Fruit fly (Drosophila melanogaster) whole organism, embryonic: ENCODE data around the gene CG32625.

Source experiments
- Atf6 ChIP-seq: fragments of 200-800 bp; sonication (Bioruptor generic); IDR thresholded peaks from 2 replicates; pipeline ENCODE4 v1.3.6; 2022; ENCODE audit warnings: missing biosample characterization, missing genetic modification characterization
- B-H1 ChIP-seq: fragments of 200-800 bp; sonication (Bioruptor generic); IDR thresholded peaks from 3 replicates; pipeline ENCODE4 v1.3.6; 2022; ENCODE audit warnings: missing biosample characterization, missing genetic modification characterization
- CG10543 ChIP-seq: fragments of 200-800 bp; sonication (Bioruptor generic); optimal IDR thresholded peaks from 3 replicates; lab custom pipeline; 2017; ENCODE audit warnings: missing biosample characterization, mild to moderate bottlenecking, missing genetic modification characterization, moderate library complexity
- CG12744 ChIP-seq: fragments of 200-800 bp; sonication (Bioruptor generic); optimal IDR thresholded peaks from 2 replicates; lab custom pipeline; 2016; ENCODE audit warnings: missing biosample characterization, missing genetic modification characterization
- CG14667 ChIP-seq: fragments of 200-800 bp; sonication (Bioruptor generic); IDR thresholded peaks from 2 replicates; pipeline ENCODE4 v1.3.6; 2022; ENCODE audit warnings: missing biosample characterization, missing genetic modification characterization
- CG14860 ChIP-seq: fragments of 200-800 bp; sonication (Bioruptor generic); IDR thresholded peaks from 3 replicates; pipeline ENCODE4 v1.3.6; 2022; ENCODE audit warnings: missing biosample characterization, missing genetic modification characterization; ENCODE audit not compliant: partially characterized antibody
- CG14965 ChIP-seq: fragments of 200-800 bp; sonication (Bioruptor generic); optimal IDR thresholded peaks from 2 replicates; lab custom pipeline; 2016; ENCODE audit warnings: missing biosample characterization, missing genetic modification characterization, borderline replicate concordance
- CG15011 ChIP-seq: fragments of 200-800 bp; sonication (Bioruptor generic); optimal IDR thresholded peaks from 3 replicates; lab custom pipeline; 2018; ENCODE audit warnings: missing biosample characterization, mild to moderate bottlenecking, missing genetic modification characterization
- CG15601 ChIP-seq: fragments of 200-800 bp; sonication (Bioruptor generic); optimal IDR thresholded peaks from 3 replicates; lab custom pipeline; 2019; ENCODE audit warnings: missing biosample characterization, mild to moderate bottlenecking, missing genetic modification characterization, moderate library complexity
- CG15696 ChIP-seq: fragments of 200-800 bp; sonication (Bioruptor generic); optimal IDR thresholded peaks from 2 replicates; lab custom pipeline; 2019; ENCODE audit warnings: missing biosample characterization, mild to moderate bottlenecking, missing genetic modification characterization, moderate library complexity
- CG1603 ChIP-seq: fragments of 200-800 bp; sonication (Bioruptor generic); optimal IDR thresholded peaks from 2 replicates; lab custom pipeline; 2019; ENCODE audit warnings: missing biosample characterization, mild to moderate bottlenecking, missing genetic modification characterization, moderate library complexity
- CG2712 ChIP-seq: fragments of 200-800 bp; optimal IDR thresholded peaks from 3 replicates; lab custom pipeline; 2019; ENCODE audit warnings: missing biosample characterization, mild to moderate bottlenecking, missing genetic modification characterization, moderate library complexity
- CG2889 ChIP-seq: fragments of 200-800 bp; sonication (Bioruptor generic); IDR thresholded peaks from 3 replicates; pipeline ENCODE4 v1.3.6; 2022; ENCODE audit warnings: missing biosample characterization, missing genetic modification characterization
- CG31441 ChIP-seq: fragments of 200-800 bp; sonication (Bioruptor generic); IDR thresholded peaks from 2 replicates; pipeline ENCODE4 v1.3.6; 2022; ENCODE audit warnings: missing biosample characterization, missing genetic modification characterization
- CG4617 ChIP-seq: fragments of 200-800 bp; sonication (Bioruptor generic); optimal IDR thresholded peaks from 3 replicates; lab custom pipeline; 2016; ENCODE audit warnings: missing biosample characterization, missing genetic modification characterization, borderline replicate concordance
- CG6654 ChIP-seq: fragments of 200-800 bp; sonication (Bioruptor generic); optimal IDR thresholded peaks from 2 replicates; lab custom pipeline; 2017; ENCODE audit warnings: missing biosample characterization, mild to moderate bottlenecking, missing genetic modification characterization
- CG7928 ChIP-seq: fragments of 200-800 bp; sonication (Bioruptor generic); optimal IDR thresholded peaks from 2 replicates; lab custom pipeline; 2017; ENCODE audit warnings: missing biosample characterization, mild to moderate bottlenecking, missing genetic modification characterization
- CG8281 ChIP-seq: fragments of 200-800 bp; sonication (Bioruptor generic); optimal IDR thresholded peaks from 2 replicates; lab custom pipeline; 2018; ENCODE audit warnings: missing biosample characterization, mild to moderate bottlenecking, missing genetic modification characterization, moderate library complexity
- CG8478 ChIP-seq: fragments of >200 bp; optimal IDR thresholded peaks from 2 replicates; lab custom pipeline; 2018
- CG9817 ChIP-seq: fragments of 200-800 bp; sonication (Bioruptor generic); optimal IDR thresholded peaks from 2 replicates; lab custom pipeline; 2018; ENCODE audit warnings: missing biosample characterization, mild to moderate bottlenecking, missing genetic modification characterization, moderate library complexity
- CHES-1-like ChIP-seq: fragments of 200-800 bp; sonication (Bioruptor generic); optimal IDR thresholded peaks from 2 replicates; lab custom pipeline; 2016; ENCODE audit warnings: missing biosample characterization, missing genetic modification characterization
- Deaf1 ChIP-seq: fragments of 200-800 bp; optimal IDR thresholded peaks from 3 replicates; lab custom pipeline; 2019; ENCODE audit warnings: missing biosample characterization, mild to moderate bottlenecking, missing genetic modification characterization, moderate library complexity
- Doc3 ChIP-seq: fragments of 200-800 bp; sonication (Bioruptor generic); IDR thresholded peaks from 3 replicates; pipeline ENCODE4 v1.3.6; 2022; ENCODE audit warnings: missing biosample characterization, missing genetic modification characterization; ENCODE audit not compliant: partially characterized antibody
- MESR4 ChIP-seq: fragments of 200-800 bp; sonication (Bioruptor generic); optimal IDR thresholded peaks from 2 replicates; lab custom pipeline; 2018; ENCODE audit warnings: missing biosample characterization, mild to moderate bottlenecking, missing genetic modification characterization, moderate library complexity
- Mad ChIP-seq: fragments of 200-800 bp; sonication (Bioruptor generic); optimal IDR thresholded peaks from 2 replicates; lab custom pipeline; 2016; ENCODE audit warnings: missing biosample characterization, missing genetic modification characterization
- Nf-YC ChIP-seq: fragments of 200-800 bp; optimal IDR thresholded peaks from 3 replicates; lab custom pipeline; 2019; ENCODE audit warnings: missing biosample characterization, mild to moderate bottlenecking, missing genetic modification characterization, moderate library complexity
- Rx ChIP-seq: fragments of 200-800 bp; sonication (Bioruptor generic); IDR thresholded peaks from 2 replicates; pipeline ENCODE4 v1.3.6; 2022; ENCODE audit warnings: missing biosample characterization, missing genetic modification characterization
- Taf1 ChIP-seq: fragments of 200-800 bp; sonication (Bioruptor generic); IDR thresholded peaks from 2 replicates; pipeline ENCODE4 v1.3.6; 2022; ENCODE audit warnings: missing biosample characterization, missing genetic modification characterization
- YL-1 ChIP-seq: fragments of 200-800 bp; sonication (Bioruptor generic); optimal IDR thresholded peaks from 3 replicates; lab custom pipeline; 2017; ENCODE audit warnings: missing biosample characterization, mild to moderate bottlenecking, missing genetic modification characterization
- bowl ChIP-seq: fragments of 200-800 bp; sonication (Bioruptor generic); IDR thresholded peaks from 2 replicates; pipeline ENCODE4 v1.3.6; 2022; ENCODE audit warnings: missing biosample characterization, missing genetic modification characterization
- btn ChIP-seq: fragments of 200-800 bp; sonication (Bioruptor generic); optimal IDR thresholded peaks from 2 replicates; lab custom pipeline; 2016; ENCODE audit warnings: missing biosample characterization, missing genetic modification characterization
- chif ChIP-seq, 2 experiments: fragments of 200-800 bp; sonication (Bioruptor generic); optimal IDR thresholded peaks; 3 replicates each; lab custom pipeline; 2016; ENCODE audit warnings: missing biosample characterization in 2 of 2, missing genetic modification characterization in 2 of 2
- croc ChIP-seq: fragments of 200-800 bp; sonication (Bioruptor generic); conservative IDR thresholded peaks from 3 replicates; pipeline ENCODE4 v1.3.6; 2022; ENCODE audit warnings: missing biosample characterization, missing genetic modification characterization
- crol ChIP-seq: fragments of 200-800 bp; sonication (Bioruptor generic); IDR thresholded peaks from 2 replicates; pipeline ENCODE4 v1.3.6; 2022; ENCODE audit warnings: missing biosample characterization, missing genetic modification characterization
- dan ChIP-seq: fragments of 200-800 bp; sonication (Bioruptor generic); IDR thresholded peaks from 2 replicates; pipeline ENCODE4 v1.3.6; 2022; ENCODE audit warnings: missing biosample characterization, missing genetic modification characterization
- dm ChIP-seq: fragments of 200-800 bp; sonication (Bioruptor generic); optimal IDR thresholded peaks from 3 replicates; lab custom pipeline; 2016; ENCODE audit warnings: missing biosample characterization, missing genetic modification characterization
- ems ChIP-seq: fragments of 200-800 bp; sonication (Bioruptor generic); optimal IDR thresholded peaks from 3 replicates; lab custom pipeline; 2016; ENCODE audit warnings: missing biosample characterization, missing genetic modification characterization
- fru ChIP-seq: fragments of >200 bp; optimal IDR thresholded peaks from 2 replicates; lab custom pipeline; 2017
- gro ChIP-seq: fragments of 200-800 bp; sonication (Bioruptor generic); optimal IDR thresholded peaks from 2 replicates; lab custom pipeline; 2016; ENCODE audit warnings: missing biosample characterization, missing genetic modification characterization
- lmd ChIP-seq: fragments of 200-800 bp; sonication (Bioruptor generic); IDR thresholded peaks from 2 replicates; pipeline ENCODE4 v1.3.6; 2022; ENCODE audit warnings: missing biosample characterization, missing genetic modification characterization
- lola ChIP-seq, 3 experiments: fragments of >200 bp in 2 of 3; fragments of 200-800 bp in 1 of 3; sonication (Bioruptor generic) in 1 of 3; optimal IDR thresholded peaks; 2 replicates each; lab custom pipeline; 2017 to 2019; ENCODE audit warnings: missing biosample characterization in 3 of 3, missing genetic modification characterization in 3 of 3, mild to moderate bottlenecking in 1 of 3, moderate library complexity in 1 of 3
- mld ChIP-seq: fragments of 200-800 bp; sonication (Bioruptor generic); IDR thresholded peaks from 3 replicates; pipeline ENCODE4 v1.3.6; 2022; ENCODE audit warnings: missing biosample characterization, missing genetic modification characterization; ENCODE audit not compliant: partially characterized antibody
- nerfin-1 ChIP-seq: fragments of 200-800 bp; sonication (Bioruptor generic); optimal IDR thresholded peaks from 3 replicates; lab custom pipeline; 2019; ENCODE audit warnings: missing biosample characterization, mild to moderate bottlenecking, missing genetic modification characterization, moderate library complexity
- nom ChIP-seq: fragments of 200-800 bp; sonication (Bioruptor generic); optimal IDR thresholded peaks from 2 replicates; lab custom pipeline; 2017; ENCODE audit warnings: missing biosample characterization, missing genetic modification characterization, mild to moderate bottlenecking, moderate library complexity, missing genetic modification reagents
- p53 ChIP-seq: fragments of 200-800 bp; sonication (Bioruptor generic); optimal IDR thresholded peaks from 2 replicates; lab custom pipeline; 2016; ENCODE audit warnings: missing biosample characterization, missing genetic modification characterization
- ro ChIP-seq: fragments of 200-800 bp; sonication (Bioruptor generic); IDR thresholded peaks from 2 replicates; pipeline ENCODE4 v1.3.6; 2022; ENCODE audit warnings: missing biosample characterization, missing genetic modification characterization
- stc ChIP-seq: fragments of 200-800 bp; sonication (Bioruptor generic); IDR thresholded peaks from 2 replicates; pipeline ENCODE4 v1.3.6; 2022; ENCODE audit warnings: missing biosample characterization, missing genetic modification characterization
- tio ChIP-seq: fragments of 200-800 bp; sonication (Bioruptor generic); optimal IDR thresholded peaks from 2 replicates; lab custom pipeline; 2017; ENCODE audit warnings: missing biosample characterization, missing genetic modification characterization, inconsistent platforms
- ttk ChIP-seq: fragments of 200-800 bp; sonication (Bioruptor generic); IDR thresholded peaks from 2 replicates; pipeline ENCODE4 v2.1.2; 2022; ENCODE audit warnings: missing biosample characterization, missing genetic modification characterization
- vnd ChIP-seq: fragments of 200-800 bp; sonication (Bioruptor generic); IDR thresholded peaks from 3 replicates; pipeline ENCODE4 v1.3.6; 2022; ENCODE audit warnings: missing biosample characterization, missing genetic modification characterization; ENCODE audit not compliant: partially characterized antibody
- wdn ChIP-seq: fragments of 200-800 bp; sonication (Bioruptor generic); IDR thresholded peaks from 2 replicates; pipeline ENCODE4 v1.3.6; 2022; ENCODE audit warnings: missing biosample characterization, missing genetic modification characterization
- wek ChIP-seq: fragments of 200-800 bp; sonication (Bioruptor generic); optimal IDR thresholded peaks from 3 replicates; lab custom pipeline; 2018; ENCODE audit warnings: missing biosample characterization, mild to moderate bottlenecking, missing genetic modification characterization, moderate library complexity

Gene CG32625

dm6 chrX:13755152-13755557 lies 1.5 kb downstream of the CG32625 start, which contains the start of gene Pdcd4 (continued):
- no peak for TF ChIP-seq CG8478 (lab: Kevin White, UChicago)
- no peak for TF ChIP-seq CG15696 (tag; lab: Kevin White, UChicago)
- TF ChIP-seq vnd = no peak
- no peak for TF ChIP-seq stc
- TF ChIP-seq wdn = no peak
- TF ChIP-seq CG6654 (GFP tag; lab: Kevin White, UChicago) = no peak
- TF ChIP-seq B-H1 = no peak
- no peak for TF ChIP-seq mld (GFP tag; lab: Robert Waterston, UW)
- peak; percentile 39 for TF ChIP-seq CG2712 (tag; lab: Kevin White, UChicago)
- no peak for TF ChIP-seq ems (GFP tag; lab: Kevin White, UChicago)
- peak; percentile 26 for TF ChIP-seq CG12744 (GFP tag; lab: Kevin White, UChicago)
- peak; percentile 12 for TF ChIP-seq MESR4 (GFP tag; lab: Kevin White, UChicago)
- no peak for TF ChIP-seq CG8281 (tag; lab: Kevin White, UChicago)
- TF ChIP-seq CG15601 (tag; lab: Kevin White, UChicago) = no peak
- TF ChIP-seq fru (lab: Kevin White, UChicago) = no peak
- TF ChIP-seq Rx (GFP tag; lab: Robert Waterston, UW) = no peak
- TF ChIP-seq Deaf1 (tag; lab: Kevin White, UChicago) = peak; percentile 18
- TF ChIP-seq btn (GFP tag; lab: Kevin White, UChicago) = no peak
- peak; percentile 24 for TF ChIP-seq wek (GFP tag; lab: Kevin White, UChicago)
- no peak for TF ChIP-seq CG14860 (GFP tag; lab: Robert Waterston, UW)
- no peak for TF ChIP-seq dan (GFP tag; lab: Robert Waterston, UW)
- TF ChIP-seq CG14965 (GFP tag; lab: Kevin White, UChicago) = no peak
- no peak for TF ChIP-seq crol (GFP tag; lab: Robert Waterston, UW)
- TF ChIP-seq CG15011 (GFP tag; lab: Kevin White, UChicago) = no peak
- TF ChIP-seq Taf1 (GFP tag; lab: Robert Waterston, UW) = no peak
- no peak for TF ChIP-seq lmd (GFP tag; lab: Robert Waterston, UW)
- no peak for TF ChIP-seq tio (GFP tag; lab: Kevin White, UChicago)
- no peak for TF ChIP-seq dm (GFP tag; lab: Kevin White, UChicago)
- no peak for TF ChIP-seq lola (GFP tag; optimal IDR thresholded peaks at IDR 0.05; lab: Kevin White, UChicago)
- TF ChIP-seq CG1603 = peak; percentile 31
- TF ChIP-seq Mad (GFP tag; lab: Kevin White, UChicago) = peak; percentile 24
- TF ChIP-seq ttk (GFP tag; lab: Robert Waterston, UW) = no peak
- TF ChIP-seq CG9817 (tag; lab: Kevin White, UChicago) = no peak
- peak; percentile 85 for TF ChIP-seq nom (GFP tag; lab: Kevin White, UChicago)
- TF ChIP-seq Nf-YC = peak; percentile 0
- TF ChIP-seq ro (GFP tag; lab: Robert Waterston, UW) = no peak
- no peak for TF ChIP-seq CG2889 (GFP tag; lab: Robert Waterston, UW)
- TF ChIP-seq chif (GFP tag; optimal IDR thresholded peaks at IDR 0.05; lab: Kevin White, UChicago) = no peak
- TF ChIP-seq Atf6 (GFP tag; lab: Robert Waterston, UW) = no peak
- TF ChIP-seq CG7928 = no peak
- TF ChIP-seq CHES-1-like = peak; percentile 34
- no peak for TF ChIP-seq p53 (GFP tag; lab: Kevin White, UChicago)
- no peak for TF ChIP-seq CG4617
- TF ChIP-seq bowl (GFP tag; lab: Robert Waterston, UW) = no peak
- TF ChIP-seq CG31441 (GFP tag; lab: Robert Waterston, UW) = no peak
- no peak for TF ChIP-seq CG10543
- no peak for TF ChIP-seq CG14667
- TF ChIP-seq gro (GFP tag; lab: Kevin White, UChicago) = peak; percentile 2
- TF ChIP-seq Doc3 (GFP tag; lab: Robert Waterston, UW) = no peak
- peak; percentile 22 for TF ChIP-seq nerfin-1 (tag; lab: Kevin White, UChicago)
- peak; percentile 38 for TF ChIP-seq YL-1 (GFP tag; lab: Kevin White, UChicago)
- no peak for TF ChIP-seq croc (GFP tag; lab: Robert Waterston, UW)
